Worm (Caenorhabditis elegans) whole organism, L2 larva: ENCODE data around the gene T08B1.1.

Experiments used
- F13H6.1 ChIP-seq: sonication (generic microtip); optimal IDR thresholded peaks from 2 replicates; lab custom pipeline; 2016; ENCODE audit warnings: missing genetic modification characterization, missing compliant biosample characterization
- R02D3.7 ChIP-seq: fragments of 150-350 bp; optimal IDR thresholded peaks from 2 replicates; lab custom pipeline; 2014; ENCODE audit warnings: missing biosample characterization, missing genetic modification characterization
- Y55F3AM.14 ChIP-seq: fragments of 200-800 bp; sonication (Bioruptor generic); optimal IDR thresholded peaks from 2 replicates; lab custom pipeline; 2018; ENCODE audit warnings: mild to moderate bottlenecking, missing genetic modification characterization, missing compliant biosample characterization
- ZK546.5 ChIP-seq: sonication (generic microtip); optimal IDR thresholded peaks from 2 replicates; lab custom pipeline; 2017; ENCODE audit warnings: missing biosample characterization, missing genetic modification characterization
- alr-1 ChIP-seq: fragments of 150-350 bp; optimal IDR thresholded peaks from 2 replicates; lab custom pipeline; 2014; ENCODE audit warnings: missing biosample characterization, missing genetic modification characterization
- aly-2 ChIP-seq: fragments of 150-350 bp; optimal IDR thresholded peaks from 2 replicates; lab custom pipeline; 2014; ENCODE audit warnings: missing biosample characterization, missing genetic modification characterization
- ama-1 ChIP-seq: fragments of 150-350 bp; optimal IDR thresholded peaks from 2 replicates; lab custom pipeline; 2018; ENCODE audit warnings: inconsistent platforms
- blmp-1 ChIP-seq: sonication (generic microtip); optimal IDR thresholded peaks from 2 replicates; lab custom pipeline; 2017; ENCODE audit warnings: missing genetic modification characterization, mild to moderate bottlenecking, missing compliant biosample characterization, antibody characterized with exemption, moderate library complexity; ENCODE audit not compliant: insufficient read depth
- ceh-82 ChIP-seq: fragments of 150-350 bp; optimal IDR thresholded peaks from 2 replicates; lab custom pipeline; 2014; ENCODE audit warnings: missing biosample characterization, missing genetic modification characterization
- dmd-4 ChIP-seq: sonication (generic microtip); optimal IDR thresholded peaks from 2 replicates; lab custom pipeline; 2017; ENCODE audit warnings: missing biosample characterization, missing genetic modification characterization
- elt-1 ChIP-seq: fragments of 150-350 bp; optimal IDR thresholded peaks from 2 replicates; lab custom pipeline; 2014; ENCODE audit warnings: missing biosample characterization, missing genetic modification characterization
- fos-1 ChIP-seq: fragments of 150-350 bp; optimal IDR thresholded peaks from 2 replicates; lab custom pipeline; 2014; ENCODE audit warnings: missing biosample characterization, missing genetic modification characterization
- gmeb-1 ChIP-seq: fragments of 150-350 bp; optimal IDR thresholded peaks from 2 replicates; lab custom pipeline; 2014; ENCODE audit warnings: missing biosample characterization, missing genetic modification characterization
- lin-11 ChIP-seq: fragments of 150-350 bp; sonication (generic microtip); optimal IDR thresholded peaks from 2 replicates; lab custom pipeline; 2014; ENCODE audit warnings: missing biosample characterization, missing genetic modification characterization, inconsistent platforms, mixed read lengths
- lin-13 ChIP-seq: fragments of 150-350 bp; optimal IDR thresholded peaks from 2 replicates; lab custom pipeline; 2014; ENCODE audit warnings: missing biosample characterization, missing genetic modification reagents, missing genetic modification characterization
- lsy-2 ChIP-seq, 2 experiments: fragments of 150-350 bp in 1 of 2; sonication (generic microtip) in 1 of 2; optimal IDR thresholded peaks; 2 replicates each; lab custom pipeline; 2014 to 2017; ENCODE audit warnings: missing biosample characterization in 2 of 2, missing genetic modification characterization in 2 of 2
- mab-5 ChIP-seq: fragments of 150-350 bp; optimal IDR thresholded peaks from 2 replicates; lab custom pipeline; 2014; ENCODE audit warnings: missing biosample characterization, missing genetic modification characterization
- mdl-1 ChIP-seq, 2 experiments: fragments of 150-350 bp in 1 of 2; sonication (generic microtip) in 1 of 2; optimal IDR thresholded peaks; 2 replicates each; lab custom pipeline; 2017; ENCODE audit warnings: missing biosample characterization in 2 of 2, missing genetic modification characterization in 2 of 2
- nhr-10 ChIP-seq: sonication (generic microtip); optimal IDR thresholded peaks from 2 replicates; lab custom pipeline; 2017; ENCODE audit warnings: missing biosample characterization, missing genetic modification characterization
- nhr-11 ChIP-seq: fragments of 150-350 bp; optimal IDR thresholded peaks from 2 replicates; lab custom pipeline; 2014; ENCODE audit warnings: missing biosample characterization, missing genetic modification characterization
- nhr-129 ChIP-seq: fragments of 150-350 bp; optimal IDR thresholded peaks from 2 replicates; lab custom pipeline; 2014; ENCODE audit warnings: missing biosample characterization, missing genetic modification characterization
- nhr-21 ChIP-seq: fragments of 150-350 bp; optimal IDR thresholded peaks from 2 replicates; lab custom pipeline; 2014; ENCODE audit warnings: missing biosample characterization, missing genetic modification characterization
- nhr-23 ChIP-seq: fragments of 150-350 bp; optimal IDR thresholded peaks from 2 replicates; lab custom pipeline; 2014; ENCODE audit warnings: missing biosample characterization, missing genetic modification reagents, missing genetic modification characterization
- nhr-237 ChIP-seq: fragments of 150-350 bp; optimal IDR thresholded peaks from 2 replicates; lab custom pipeline; 2014; ENCODE audit warnings: missing biosample characterization, missing genetic modification characterization
- nhr-25 ChIP-seq: fragments of 150-350 bp; sonication (generic microtip); optimal IDR thresholded peaks from 3 replicates; lab custom pipeline; 2014; ENCODE audit warnings: missing biosample characterization, missing genetic modification characterization
- nhr-6 ChIP-seq: fragments of 150-350 bp; optimal IDR thresholded peaks from 2 replicates; lab custom pipeline; 2014; ENCODE audit warnings: missing biosample characterization, missing genetic modification characterization
- nhr-77 ChIP-seq: fragments of 150-350 bp; optimal IDR thresholded peaks from 2 replicates; lab custom pipeline; 2014; ENCODE audit warnings: missing biosample characterization, missing genetic modification characterization
- peb-1 ChIP-seq: fragments of 150-350 bp; optimal IDR thresholded peaks from 2 replicates; lab custom pipeline; 2014; ENCODE audit warnings: missing biosample characterization, missing genetic modification characterization
- sem-4 ChIP-seq: fragments of 150-350 bp; optimal IDR thresholded peaks from 2 replicates; lab custom pipeline; 2014; ENCODE audit warnings: missing biosample characterization, missing genetic modification reagents, missing genetic modification characterization
- skn-1 ChIP-seq: sonication (generic microtip); optimal IDR thresholded peaks from 2 replicates; lab custom pipeline; 2017; ENCODE audit warnings: missing biosample characterization, missing genetic modification characterization
- sma-3 ChIP-seq: sonication (generic microtip); optimal IDR thresholded peaks from 2 replicates; lab custom pipeline; 2016; ENCODE audit warnings: missing genetic modification reagents, missing genetic modification characterization, missing compliant biosample characterization
- snpc-4 ChIP-seq: fragments of 150-350 bp; optimal IDR thresholded peaks from 2 replicates; lab custom pipeline; 2014; ENCODE audit warnings: missing biosample characterization, missing genetic modification characterization
- unc-39 ChIP-seq: fragments of 150-350 bp; optimal IDR thresholded peaks from 2 replicates; lab custom pipeline; 2014; ENCODE audit warnings: missing biosample characterization, missing genetic modification characterization
- unc-55 ChIP-seq: fragments of 150-350 bp; sonication (generic microtip); optimal IDR thresholded peaks from 3 replicates; lab custom pipeline; 2014; ENCODE audit warnings: missing biosample characterization, missing genetic modification reagents, missing genetic modification characterization
- unc-62 ChIP-seq: fragments of 150-350 bp; optimal IDR thresholded peaks from 2 replicates; lab custom pipeline; 2014; ENCODE audit warnings: missing biosample characterization, missing genetic modification reagents, missing genetic modification characterization
- ztf-1 ChIP-seq: fragments of 200-800 bp; sonication (Bioruptor generic); conservative IDR thresholded peaks from 2 replicates; pipeline ENCODE4 v1.3.6; 2022; ENCODE audit warnings: missing genetic modification characterization, missing compliant biosample characterization
- ztf-11 ChIP-seq: sonication (generic microtip); optimal IDR thresholded peaks from 2 replicates; lab custom pipeline; 2017; ENCODE audit warnings: missing biosample characterization, missing genetic modification characterization
- ztf-4 ChIP-seq: fragments of 150-350 bp; optimal IDR thresholded peaks from 2 replicates; lab custom pipeline; 2014; ENCODE audit warnings: missing biosample characterization, missing genetic modification characterization

Gene T08B1.1

DNA sequence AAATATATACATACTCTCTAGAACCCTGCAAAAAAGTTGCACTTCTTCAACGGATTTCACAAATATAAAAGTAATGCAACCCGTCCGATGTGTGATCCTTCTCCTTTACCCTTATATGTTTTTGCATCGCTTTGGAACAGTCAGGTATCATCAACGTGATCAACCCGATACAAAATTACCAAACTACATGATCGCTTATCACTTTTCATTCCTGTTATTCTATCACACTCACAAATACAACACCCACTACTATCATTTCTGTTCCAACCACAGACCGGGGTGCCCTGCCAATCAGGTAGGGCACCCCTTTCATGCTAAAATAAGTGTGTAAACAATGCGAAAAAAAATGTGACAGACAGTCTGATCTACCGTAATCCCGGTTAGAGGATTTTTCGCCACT is 19.9 kb downstream of the T08B1.1 start:
- TF ChIP-seq skn-1 (tag; lab: Kevin White, UChicago) (no peak), nhr-237 (tag; lab: Kevin White, UChicago) (no peak), Y55F3AM.14 (GFP tag; lab: Kevin White, UChicago) (no peak), lin-11 (no peak), mdl-1 (tag; optimal IDR thresholded peaks at IDR 0.05; lab: Kevin White, UChicago) (no peak), lsy-2 (tag; optimal IDR thresholded peaks at IDR 0.05; lab: Kevin White, UChicago) (no peak), ztf-1 (GFP tag; lab: Robert Waterston, UW) (no peak), sma-3 (GFP tag; lab: Kevin White, UChicago) (no peak), blmp-1 (tag; lab: Kevin White, UChicago) (no peak), ceh-82 (tag; lab: Kevin White, UChicago) (no peak), unc-39 (tag; lab: Kevin White, UChicago) (no peak), nhr-77 (tag; lab: Kevin White, UChicago) (no peak), nhr-6 (tag; lab: Kevin White, UChicago) (no peak), unc-62 (GFP tag; lab: Kevin White, UChicago) (no peak)

DNA sequence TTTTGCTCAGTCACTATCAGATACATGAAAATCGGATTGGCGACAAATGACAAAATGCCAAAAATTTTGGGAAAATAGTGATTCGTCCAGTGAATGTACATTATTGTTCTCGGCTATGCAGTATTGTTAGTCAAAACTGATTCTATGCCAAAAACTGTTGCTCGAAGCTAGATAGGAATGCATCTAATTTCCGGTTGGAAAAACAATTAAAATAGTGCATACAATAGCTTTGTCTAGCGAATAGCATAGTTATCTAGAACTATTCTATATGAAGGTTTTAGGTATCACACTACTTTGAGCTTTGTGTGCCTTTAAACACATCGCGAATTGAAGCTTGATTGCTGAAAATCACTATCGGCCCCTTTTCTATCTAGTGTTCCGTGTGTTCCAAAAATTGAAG is 22.0 kb downstream of the T08B1.1 start, which contains the start of gene srj-15:
Gene srj-15 (minus strand): TSS at position 101 of the 400 bp plus-strand sequence.
- TF ChIP-seq ztf-4: no peak
- no peak for TF ChIP-seq gmeb-1 (tag; lab: Kevin White, UChicago)
- no peak for TF ChIP-seq mdl-1 (tag; optimal IDR thresholded peaks at IDR 0.05; lab: Kevin White, UChicago)
- no peak for TF ChIP-seq fos-1 (tag; lab: Kevin White, UChicago)
- no peak for TF ChIP-seq mab-5 (tag; lab: Kevin White, UChicago)
- TF ChIP-seq nhr-25 (tag; lab: Kevin White, UChicago): no peak
- TF ChIP-seq nhr-237 (tag; lab: Kevin White, UChicago): no peak
- TF ChIP-seq R02D3.7 (tag; lab: Kevin White, UChicago): no peak
- TF ChIP-seq blmp-1 (tag; lab: Kevin White, UChicago): no peak
- no peak for TF ChIP-seq F13H6.1 (tag; lab: Kevin White, UChicago)
- TF ChIP-seq lsy-2 (tag; optimal IDR thresholded peaks at IDR 0.05; lab: Kevin White, UChicago): no peak
- TF ChIP-seq lin-13: no peak
- TF ChIP-seq ZK546.5: no peak

DNA sequence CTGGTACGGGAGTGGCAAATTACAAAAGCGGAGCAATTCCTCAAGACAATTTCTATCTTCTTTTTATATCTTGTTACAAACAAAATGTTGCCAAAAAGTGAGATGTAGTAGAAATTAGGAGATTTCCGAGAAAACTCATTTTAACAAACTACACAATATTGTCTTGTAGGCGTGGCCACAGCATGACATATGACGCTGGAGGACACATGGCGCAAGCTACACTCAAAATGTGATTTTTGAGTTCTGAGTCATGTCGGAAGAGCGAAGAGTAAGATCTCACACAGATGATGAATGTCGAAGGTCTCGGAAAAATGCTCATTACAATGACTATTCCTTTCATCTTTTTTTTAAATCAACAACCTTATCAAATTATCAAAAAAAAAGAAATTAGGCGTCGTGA is 25.4 kb downstream of the T08B1.1 start, which contains the start of gene Y40B10B.1:
Gene Y40B10B.1 (minus strand): TSS at position 101 of the 400 bp plus-strand sequence.
- no peak for TF ChIP-seq nhr-23 (tag; lab: Kevin White, UChicago)
- no peak for TF ChIP-seq nhr-21
- no peak for TF ChIP-seq blmp-1 (tag; lab: Kevin White, UChicago)
- no peak for TF ChIP-seq ztf-11 (tag; lab: Kevin White, UChicago)
- no peak for TF ChIP-seq ztf-1 (GFP tag; lab: Robert Waterston, UW)
- TF ChIP-seq nhr-11: no peak
- TF ChIP-seq lsy-2 (tag; optimal IDR thresholded peaks at IDR 0.05; lab: Kevin White, UChicago): no peak
- TF ChIP-seq unc-55 (GFP tag; lab: Kevin White, UChicago): no peak
- no peak for TF ChIP-seq mdl-1 (tag; optimal IDR thresholded peaks at IDR 0.05; lab: Kevin White, UChicago)
- no peak for TF ChIP-seq alr-1 (tag; lab: Kevin White, UChicago)
- TF ChIP-seq nhr-129: no peak
- TF ChIP-seq aly-2 (tag; lab: Kevin White, UChicago): no peak
- TF ChIP-seq nhr-25 (tag; lab: Kevin White, UChicago): no peak
- TF ChIP-seq peb-1 (tag; lab: Kevin White, UChicago): no peak
- no peak for TF ChIP-seq unc-39 (tag; lab: Kevin White, UChicago)
- no peak for TF ChIP-seq ama-1 (lab: Kevin White, UChicago)
- no peak for TF ChIP-seq lin-13
- TF ChIP-seq elt-1 (tag; lab: Kevin White, UChicago): no peak

DNA sequence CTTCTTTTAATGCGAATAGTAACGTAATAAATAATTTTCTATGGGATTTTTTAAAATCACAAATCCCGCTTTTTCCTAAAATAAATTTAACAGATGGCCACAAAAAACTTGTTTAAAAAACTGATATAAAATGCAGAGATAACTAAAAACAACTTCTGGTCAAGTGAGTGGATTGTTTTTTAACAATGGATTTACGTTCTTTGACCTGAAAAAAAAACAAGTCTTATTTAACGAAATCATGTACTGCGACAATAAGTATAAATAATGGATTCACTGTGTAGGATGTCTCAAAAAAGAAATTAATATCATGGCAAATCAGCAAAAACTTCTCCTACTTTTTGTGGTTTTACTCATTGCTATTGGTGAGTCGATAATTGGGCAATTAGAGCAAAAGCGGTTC is 29.7 kb downstream of the T08B1.1 start, which contains the start of gene fipr-25:
Gene fipr-25 (plus strand): TSS at position 301 of the 400 bp plus-strand sequence.
- no peak for TF ChIP-seq gmeb-1 (tag; lab: Kevin White, UChicago)

- TF ChIP-seq blmp-1 (tag; lab: Kevin White, UChicago): no peak
- TF ChIP-seq sma-3 (GFP tag; lab: Kevin White, UChicago): no peak
- no peak for TF ChIP-seq nhr-10 (tag; lab: Kevin White, UChicago)
- TF ChIP-seq nhr-6 (tag; lab: Kevin White, UChicago): no peak
- no peak for TF ChIP-seq dmd-4 (tag; lab: Kevin White, UChicago)
- no peak for TF ChIP-seq sem-4 (tag; lab: Kevin White, UChicago)
- no peak for TF ChIP-seq snpc-4
- no peak for TF ChIP-seq mab-5 (tag; lab: Kevin White, UChicago)
- TF ChIP-seq lin-13: no peak
Observed at ce11 chrV:1955246-1955645, 31.6 kb downstream of the T08B1.1 start.
